Worm (Caenorhabditis elegans) whole organism, midembryonic: Measurements from ENCODE around the gene alg-2.

Experiments used
- T22C8.4 ChIP-seq: fragments of 200-800 bp; sonication (Bioruptor generic); IDR thresholded peaks from 2 replicates; pipeline ENCODE4 v1.3.6; 2022; ENCODE audit warnings: missing genetic modification characterization, missing compliant biosample characterization
- cog-1 ChIP-seq: sonication (generic microtip); optimal IDR thresholded peaks from 2 replicates; lab custom pipeline; 2016; ENCODE audit warnings: missing genetic modification characterization, missing compliant biosample characterization
- flt-1 ChIP-seq: fragments of 200-800 bp; sonication (Bioruptor generic); IDR thresholded peaks from 2 replicates; pipeline ENCODE4 v1.3.6; 2022; ENCODE audit warnings: missing genetic modification characterization, missing compliant biosample characterization
- med-1 ChIP-seq: sonication (generic microtip); optimal IDR thresholded peaks from 2 replicates; lab custom pipeline; 2017; ENCODE audit warnings: missing genetic modification characterization, mild to moderate bottlenecking, missing compliant biosample characterization, antibody characterized with exemption, missing genetic modification reagents; ENCODE audit not compliant: insufficient read depth
- ref-1 ChIP-seq: fragments of 200-800 bp; sonication (Bioruptor generic); conservative IDR thresholded peaks from 2 replicates; pipeline ENCODE4 v1.3.6; 2022; ENCODE audit warnings: missing genetic modification reagents, missing genetic modification characterization, missing compliant biosample characterization
- tab-1 ChIP-seq: fragments of 200-800 bp; sonication (Bioruptor generic); IDR thresholded peaks from 2 replicates; pipeline ENCODE4 v1.3.6; 2022; ENCODE audit warnings: missing genetic modification characterization, missing compliant biosample characterization
- ztf-23 ChIP-seq: fragments of 200-800 bp; sonication (Bioruptor generic); IDR thresholded peaks from 2 replicates; pipeline ENCODE4 v1.3.6; 2022; ENCODE audit warnings: missing genetic modification reagents, missing genetic modification characterization, missing compliant biosample characterization
- ztf-29 ChIP-seq: fragments of 200-800 bp; sonication (Bioruptor generic); IDR thresholded peaks from 2 replicates; pipeline ENCODE4 v1.3.6; 2022; ENCODE audit warnings: missing genetic modification reagents, missing genetic modification characterization, missing compliant biosample characterization

DNA sequence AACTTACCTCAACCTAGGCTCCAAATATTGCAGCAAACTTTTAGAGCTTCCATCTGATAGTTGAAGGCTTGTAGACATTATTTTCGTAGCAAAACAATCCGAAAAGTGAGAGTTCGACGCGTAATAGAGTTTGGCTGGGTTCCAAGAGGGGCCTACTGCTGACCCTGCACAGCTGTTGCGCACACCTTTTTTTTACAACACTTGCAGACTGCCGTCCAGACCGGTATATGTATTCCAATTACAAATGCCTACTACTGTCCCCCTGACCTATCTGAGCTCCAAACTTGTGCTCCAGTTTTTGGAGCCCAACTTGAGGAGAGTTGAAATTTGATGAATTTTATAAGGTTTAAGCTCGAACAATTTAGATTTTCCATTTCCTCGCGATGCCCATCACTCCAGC lies 36.5 kb downstream of the alg-2 start, which contains the start of the genes fbxc-24 and fbxc-27:
- TF ChIP-seq tab-1 (GFP tag; lab: Robert Waterston, UW) (no peak), ztf-23 (GFP tag; lab: Robert Waterston, UW) (no peak), T22C8.4 (no peak), flt-1 (GFP tag; lab: Robert Waterston, UW) (no peak), ref-1 (GFP tag; lab: Robert Waterston, UW) (no peak), med-1 (GFP tag; lab: Kevin White, UChicago) (no peak), ztf-29 (GFP tag; lab: Robert Waterston, UW) (no peak), cog-1 (tag; lab: Kevin White, UChicago) (no peak)
